Worm (Caenorhabditis elegans) whole organism, L1 larva: ENCODE measurements around the gene T07A5.7.

Experiments
- C34B4.2 ChIP-seq: sonication (generic microtip); optimal IDR thresholded peaks from 2 replicates; lab custom pipeline; 2017; ENCODE audit warnings: mild to moderate bottlenecking, missing genetic modification characterization, missing compliant biosample characterization
- Y116A8C.19 ChIP-seq: sonication (generic microtip); optimal IDR thresholded peaks from 2 replicates; lab custom pipeline; 2016; ENCODE audit warnings: missing compliant biosample characterization, missing genetic modification characterization, borderline replicate concordance
- ama-1 ChIP-seq: fragments of 150-350 bp; optimal IDR thresholded peaks from 2 replicates; lab custom pipeline; 2014
- blmp-1 ChIP-seq: fragments of 150-350 bp; optimal IDR thresholded peaks from 2 replicates; lab custom pipeline; 2014; ENCODE audit warnings: missing biosample characterization, missing genetic modification characterization
- ceh-90 ChIP-seq: sonication (generic microtip); optimal IDR thresholded peaks from 2 replicates; lab custom pipeline; 2016; ENCODE audit warnings: missing genetic modification characterization, missing compliant biosample characterization
- dpl-1 ChIP-seq, 3 experiments: fragments of 150-350 bp in 2 of 3; sonication (generic microtip) in 1 of 3; optimal IDR thresholded peaks; 2 replicates each; lab custom pipeline; 2014 to 2017; ENCODE audit warnings: missing biosample characterization in 3 of 3, missing genetic modification characterization in 3 of 3, missing genetic modification reagents in 3 of 3
- efl-1 ChIP-seq, 4 experiments: fragments of 150-350 bp; optimal IDR thresholded peaks in 3 of 4; peaks in 1 of 4; 1 replicate in 1 of 4; 2 replicates in 3 of 4; lab custom pipeline; 2014; ENCODE audit warnings: missing biosample characterization in 2 of 4, missing genetic modification characterization in 2 of 4, missing genetic modification reagents in 2 of 4
- elt-2 ChIP-seq: sonication (generic microtip); optimal IDR thresholded peaks from 2 replicates; lab custom pipeline; 2016; ENCODE audit warnings: missing genetic modification characterization, mild to moderate bottlenecking, inconsistent platforms, missing compliant biosample characterization, missing genetic modification reagents
- hlh-4 ChIP-seq: sonication (generic microtip); optimal IDR thresholded peaks from 2 replicates; lab custom pipeline; 2016; ENCODE audit warnings: mild to moderate bottlenecking, missing genetic modification characterization, missing compliant biosample characterization
- irx-1 ChIP-seq: sonication (generic microtip); optimal IDR thresholded peaks from 2 replicates; lab custom pipeline; 2016; ENCODE audit warnings: missing genetic modification characterization, missing compliant biosample characterization
- isw-1 ChIP-seq: fragments of 200-800 bp; sonication (Bioruptor generic); IDR thresholded peaks from 2 replicates; pipeline ENCODE4 v1.3.6; 2022; ENCODE audit warnings: missing genetic modification characterization, missing compliant biosample characterization
- lin-14 ChIP-seq: fragments of 200-800 bp; sonication (Bioruptor generic); optimal IDR thresholded peaks from 2 replicates; lab custom pipeline; 2018; ENCODE audit warnings: mild to moderate bottlenecking, missing genetic modification characterization, moderate library complexity, missing compliant biosample characterization
- lin-39 ChIP-seq: fragments of 150-350 bp; optimal IDR thresholded peaks from 2 replicates; lab custom pipeline; 2014; ENCODE audit warnings: missing biosample characterization, missing genetic modification reagents, missing genetic modification characterization
- mep-1 ChIP-seq: fragments of 150-350 bp; optimal IDR thresholded peaks from 2 replicates; lab custom pipeline; 2014; ENCODE audit warnings: missing biosample characterization, missing genetic modification characterization
- nhr-11 ChIP-seq: fragments of 150-350 bp; optimal IDR thresholded peaks from 2 replicates; lab custom pipeline; 2014; ENCODE audit warnings: missing biosample characterization, missing genetic modification characterization
- nhr-19 ChIP-seq: fragments of 200-800 bp; sonication (Bioruptor generic); conservative IDR thresholded peaks from 2 replicates; pipeline ENCODE4 v1.3.6; 2022; ENCODE audit warnings: missing genetic modification characterization, missing compliant biosample characterization
- nhr-28 ChIP-seq: fragments of 150-350 bp; optimal IDR thresholded peaks from 2 replicates; lab custom pipeline; 2014; ENCODE audit warnings: missing biosample characterization, missing genetic modification characterization
- nhr-47 ChIP-seq: sonication (generic microtip); optimal IDR thresholded peaks from 2 replicates; lab custom pipeline; 2016; ENCODE audit warnings: mild to moderate bottlenecking, missing genetic modification characterization, moderate library complexity, missing compliant biosample characterization
- nhr-71 ChIP-seq: sonication (generic microtip); optimal IDR thresholded peaks from 2 replicates; lab custom pipeline; 2016; ENCODE audit warnings: mild to moderate bottlenecking, missing genetic modification characterization, moderate library complexity, missing compliant biosample characterization
- nhr-84 ChIP-seq: sonication (generic microtip); optimal IDR thresholded peaks from 2 replicates; lab custom pipeline; 2017; ENCODE audit warnings: missing biosample characterization, missing genetic modification characterization
- nhr-85 ChIP-seq: sonication (generic microtip); peaks from one replicate; lab custom pipeline; 2016; ENCODE audit warnings: missing genetic modification characterization, inconsistent platforms, missing compliant biosample characterization
- pag-3 ChIP-seq: sonication (generic microtip); optimal IDR thresholded peaks from 2 replicates; lab custom pipeline; 2017; ENCODE audit warnings: missing genetic modification characterization, mild to moderate bottlenecking, missing compliant biosample characterization, antibody characterized with exemption, borderline replicate concordance; ENCODE audit not compliant: insufficient read depth
- pax-3 ChIP-seq: fragments of 200-800 bp; sonication (Bioruptor generic); optimal IDR thresholded peaks from 2 replicates; lab custom pipeline; 2018; ENCODE audit warnings: mild to moderate bottlenecking, missing genetic modification characterization, moderate library complexity, missing compliant biosample characterization
- skn-1 ChIP-seq: fragments of 150-350 bp; optimal IDR thresholded peaks from 2 replicates; lab custom pipeline; 2014; ENCODE audit warnings: missing biosample characterization, missing genetic modification characterization
- snu-23 ChIP-seq: sonication (generic microtip); optimal IDR thresholded peaks from 2 replicates; lab custom pipeline; 2016; ENCODE audit warnings: missing genetic modification characterization, missing compliant biosample characterization
- sup-37 ChIP-seq: fragments of 200-800 bp; sonication (Bioruptor generic); optimal IDR thresholded peaks from 2 replicates; lab custom pipeline; 2018; ENCODE audit warnings: mild to moderate bottlenecking, missing genetic modification characterization, missing compliant biosample characterization
- tbx-2 ChIP-seq: sonication (generic microtip); optimal IDR thresholded peaks from 2 replicates; lab custom pipeline; 2016; ENCODE audit warnings: missing genetic modification characterization, missing compliant biosample characterization
- tlp-1 ChIP-seq: fragments of 150-350 bp; optimal IDR thresholded peaks from 2 replicates; lab custom pipeline; 2014; ENCODE audit warnings: missing biosample characterization, missing genetic modification characterization
- unc-30 ChIP-seq: sonication (generic microtip); optimal IDR thresholded peaks from 2 replicates; lab custom pipeline; 2017; ENCODE audit warnings: missing biosample characterization, missing genetic modification characterization
- ztf-11 ChIP-seq, 2 experiments: sonication (generic microtip); optimal IDR thresholded peaks; 2 replicates each; lab custom pipeline; 2016 to 2017; ENCODE audit warnings: missing genetic modification characterization in 2 of 2, missing biosample characterization in 1 of 2, missing compliant biosample characterization in 1 of 2

Gene T07A5.7

DNA sequence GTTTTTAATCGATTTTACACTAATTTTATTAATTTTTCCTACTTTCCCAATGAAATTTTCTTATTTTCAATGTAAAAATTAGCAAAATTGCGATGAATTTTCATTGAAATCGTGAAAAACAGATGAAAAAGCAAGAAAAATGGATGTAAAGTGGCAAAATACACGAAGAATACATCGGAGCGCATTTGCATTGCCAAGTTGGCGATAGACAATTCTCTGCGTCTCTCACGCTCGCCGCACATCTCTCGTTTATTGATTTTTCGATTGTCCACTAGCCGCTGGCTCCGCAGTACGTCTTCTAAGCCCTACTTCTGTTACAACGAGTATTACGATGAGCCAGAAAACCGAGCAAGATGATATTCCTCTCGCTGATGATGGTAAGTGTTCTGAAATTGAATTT lies 7.8 kb upstream of the T07A5.7 start, which contains the start of gene unc-69 (continued):
- TF ChIP-seq isw-1 (GFP tag; lab: Robert Waterston, UW) = peak; percentile 43
- no peak for TF ChIP-seq ceh-90 (tag; lab: Kevin White, UChicago)
- TF ChIP-seq lin-14 (GFP tag; lab: Kevin White, UChicago) = peak; percentile 72
- no peak for TF ChIP-seq nhr-28

DNA sequence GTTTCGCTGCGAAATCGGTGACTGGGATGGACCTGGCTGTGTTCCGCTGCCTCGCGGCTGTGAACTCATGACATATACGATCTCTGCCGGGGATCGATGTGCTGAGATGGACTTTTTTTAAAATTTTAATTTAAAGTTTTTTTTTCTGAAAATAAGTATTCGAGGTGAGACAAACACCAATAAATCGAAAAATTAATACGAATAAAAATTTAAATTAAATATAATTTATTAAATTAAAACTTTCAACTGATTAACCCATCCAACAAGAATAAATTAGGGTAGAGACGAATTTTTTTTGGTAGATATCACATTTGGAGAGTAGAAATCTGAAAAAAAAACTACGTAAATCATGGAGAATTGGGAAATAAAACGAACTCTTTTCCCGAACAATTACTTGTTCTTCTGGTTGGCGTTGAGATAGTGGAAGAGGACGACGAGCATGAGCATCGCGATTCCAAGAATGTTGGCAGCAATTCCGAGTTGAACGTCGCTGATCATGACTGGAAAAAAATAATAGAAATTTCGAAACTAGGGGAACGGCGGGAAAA lies 7.2 kb upstream of the T07A5.7 start, which contains the start of the genes unc-50 and ostf-4:
Gene unc-50 (minus strand): TSS at position 101 of the 548 bp plus-strand sequence.
Gene ostf-4 (minus strand): TSS at position 498 of the 548 bp plus-strand sequence.
- TF ChIP-seq nhr-84 = no peak
- TF ChIP-seq blmp-1 = no peak
- no peak for TF ChIP-seq nhr-71 (tag; lab: Kevin White, UChicago)
- no peak for TF ChIP-seq nhr-19 (GFP tag; lab: Robert Waterston, UW)
- TF ChIP-seq unc-30 (tag; lab: Kevin White, UChicago) = no peak
- TF ChIP-seq tbx-2 (tag; lab: Kevin White, UChicago) = no peak
- no peak for TF ChIP-seq dpl-1 (GFP tag; optimal IDR thresholded peaks at IDR 0.05; lab: Kevin White, UChicago)
- no peak for TF ChIP-seq snu-23
- TF ChIP-seq pag-3 (tag; lab: Kevin White, UChicago) = no peak
- TF ChIP-seq Y116A8C.19 = no peak
- no peak for TF ChIP-seq ztf-11 (tag; optimal IDR thresholded peaks at IDR 0.05; lab: Kevin White, UChicago)
- no peak for TF ChIP-seq ama-1 (lab: Kevin White, UChicago)
- no peak for TF ChIP-seq ceh-90 (tag; lab: Kevin White, UChicago)
- no peak for TF ChIP-seq skn-1 (tag; lab: Kevin White, UChicago)
- no peak for TF ChIP-seq nhr-11 (tag; lab: Kevin White, UChicago)
- TF ChIP-seq efl-1 (optimal IDR thresholded peaks at IDR 0.05; lab: Kevin White, UChicago) = no peak
- no peak for TF ChIP-seq efl-1 (GFP tag; optimal IDR thresholded peaks at IDR 0.05 in 1 of 2; lab: Kevin White, UChicago)
- no peak for TF ChIP-seq sup-37 (GFP tag; lab: Kevin White, UChicago)
- no peak for TF ChIP-seq hlh-4
- no peak for TF ChIP-seq tlp-1 (tag; lab: Kevin White, UChicago)
- TF ChIP-seq nhr-47 (tag; lab: Kevin White, UChicago) = no peak

DNA sequence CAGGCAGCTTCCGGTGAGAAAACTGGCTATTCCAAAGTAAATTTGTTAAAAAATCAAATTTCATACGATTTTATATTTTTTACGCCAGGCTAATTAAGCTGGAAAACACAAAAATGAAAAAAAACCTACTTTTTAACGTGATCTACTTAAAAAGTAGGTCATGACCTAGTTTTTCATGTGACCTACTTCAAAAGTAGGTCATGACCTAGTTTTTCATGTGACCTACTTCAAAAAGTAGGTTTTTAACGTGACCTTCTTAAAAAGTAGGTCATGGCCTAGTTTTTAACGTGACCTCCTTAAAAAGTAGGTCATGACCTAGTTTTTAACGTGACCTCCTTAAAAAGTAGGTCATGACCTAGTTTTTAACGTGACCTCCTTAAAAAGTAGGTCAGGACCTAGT lies 5.7 kb upstream of the T07A5.7 start:
- peak; percentile 93 for TF ChIP-seq nhr-85 (tag; lab: Kevin White, UChicago)

ce11 chrIII:10314234-10314633 lies 3.3 kb upstream of the T07A5.7 start:
- TF ChIP-seq efl-1 (optimal IDR thresholded peaks at IDR 0.05; lab: Kevin White, UChicago) (no peak), efl-1 (GFP tag; optimal IDR thresholded peaks at IDR 0.05 in 1 of 2; lab: Kevin White, UChicago) (peak in 1 of 2 experiments; percentile 1), mep-1 (no peak), irx-1 (tag; lab: Kevin White, UChicago) (no peak), elt-2 (tag; lab: Kevin White, UChicago) (peak; percentile 10), pag-3 (tag; lab: Kevin White, UChicago) (no peak)

DNA sequence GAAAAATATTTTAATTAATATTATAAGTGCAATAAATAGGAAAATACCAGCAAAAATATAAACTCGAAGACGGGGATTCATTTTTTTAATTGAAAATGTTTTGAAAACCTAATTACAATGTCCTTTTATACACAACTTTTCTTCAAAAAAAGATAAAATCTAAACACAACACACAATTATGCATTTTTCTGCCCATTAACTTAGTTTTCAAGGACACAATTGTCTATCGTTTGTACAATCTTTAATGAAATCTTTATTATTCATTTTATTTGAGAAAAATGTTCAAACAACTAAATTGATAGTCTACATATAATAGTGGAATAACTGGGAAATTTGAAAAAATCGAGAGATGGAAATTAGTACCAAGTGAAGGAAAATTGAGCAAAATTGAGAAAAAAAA lies 4.9 kb downstream of the T07A5.7 start, which contains the start of gene T07A5.1:
Gene T07A5.1 (minus strand): TSS at position 149 of the 400 bp plus-strand sequence.
- TF ChIP-seq nhr-85 (tag; lab: Kevin White, UChicago) (peak; percentile 60), nhr-84 (no peak), pax-3 (tag; lab: Kevin White, UChicago) (no peak), C34B4.2 (tag; lab: Kevin White, UChicago) (no peak), lin-39 (peak; percentile 15)

DNA sequence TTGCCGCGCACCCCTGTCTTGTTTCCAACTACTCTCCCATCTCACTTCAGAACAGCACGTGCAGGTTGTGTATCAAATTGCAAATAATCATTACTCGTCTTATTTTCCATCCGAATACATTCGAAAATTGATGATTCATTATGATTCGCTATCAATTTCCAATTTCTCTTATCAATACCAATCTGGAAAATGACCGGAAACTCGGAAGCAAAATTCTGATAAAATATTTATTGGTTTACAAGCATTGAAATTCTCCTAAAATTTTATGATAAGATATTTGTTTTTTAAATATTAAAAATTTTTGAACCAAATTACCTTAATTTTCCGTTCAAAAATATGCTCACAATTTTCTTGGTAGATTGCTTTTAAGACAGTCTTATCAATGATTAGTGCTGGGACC lies 5.6 kb downstream of the T07A5.7 start:
- TF ChIP-seq nhr-71 (tag; lab: Kevin White, UChicago) (no peak), elt-2 (tag; lab: Kevin White, UChicago) (peak; percentile 76), efl-1 (optimal IDR thresholded peaks at IDR 0.05; lab: Kevin White, UChicago) (no peak), efl-1 (GFP tag; optimal IDR thresholded peaks at IDR 0.05 in 1 of 2; lab: Kevin White, UChicago) (peak in 1 of 2 experiments; percentile 18)
